Worm (Caenorhabditis elegans) whole organism, mixed stage, embryonic: ENCODE results near the gene fce-2.

Experiments
- ceh-39 ChIP-seq: fragments of 150-350 bp; optimal IDR thresholded peaks from 2 replicates; lab custom pipeline; 2014; ENCODE audit warnings: missing biosample characterization, missing genetic modification characterization
- ceh-43 ChIP-seq: fragments of 200-800 bp; sonication (Bioruptor generic); optimal IDR thresholded peaks from 2 replicates; lab custom pipeline; 2018; ENCODE audit warnings: mild to moderate bottlenecking, missing genetic modification characterization, moderate library complexity, missing compliant biosample characterization
- ceh-83 ChIP-seq: fragments of 200-800 bp; sonication (Bioruptor generic); optimal IDR thresholded peaks from 2 replicates; lab custom pipeline; 2018; ENCODE audit warnings: mild to moderate bottlenecking, missing genetic modification characterization, missing compliant biosample characterization
- ces-1 ChIP-seq: fragments of 150-350 bp; optimal IDR thresholded peaks from 2 replicates; lab custom pipeline; 2014; ENCODE audit warnings: missing biosample characterization, missing genetic modification reagents, missing genetic modification characterization
- drap-1 ChIP-seq: fragments of 200-800 bp; sonication (Bioruptor generic); optimal IDR thresholded peaks from 3 replicates; lab custom pipeline; 2018; ENCODE audit warnings: mild to moderate bottlenecking, missing genetic modification characterization, missing compliant biosample characterization
- elt-3 ChIP-seq: fragments of 150-350 bp; optimal IDR thresholded peaks from 2 replicates; lab custom pipeline; 2014; ENCODE audit warnings: missing biosample characterization, missing genetic modification characterization
- ham-2 ChIP-seq: fragments of 200-800 bp; sonication (Bioruptor generic); optimal IDR thresholded peaks from 2 replicates; lab custom pipeline; 2018; ENCODE audit warnings: mild to moderate bottlenecking, missing genetic modification characterization, missing compliant biosample characterization
- hlh-1 ChIP-seq: fragments of 150-350 bp; optimal IDR thresholded peaks from 2 replicates; lab custom pipeline; 2014; ENCODE audit warnings: missing biosample characterization, missing genetic modification reagents, missing genetic modification characterization
- lin-13 ChIP-seq: fragments of 150-350 bp; optimal IDR thresholded peaks from 2 replicates; lab custom pipeline; 2014; ENCODE audit warnings: missing biosample characterization, missing genetic modification characterization
- lsy-2 ChIP-seq: fragments of 150-350 bp; optimal IDR thresholded peaks from 2 replicates; lab custom pipeline; 2014; ENCODE audit warnings: missing biosample characterization, missing genetic modification characterization
- mep-1 ChIP-seq: fragments of 150-350 bp; optimal IDR thresholded peaks from 2 replicates; lab custom pipeline; 2017; ENCODE audit warnings: missing biosample characterization, missing genetic modification reagents, missing genetic modification characterization, inconsistent platforms
- nhr-12 ChIP-seq: fragments of 150-350 bp; optimal IDR thresholded peaks from 2 replicates; lab custom pipeline; 2014; ENCODE audit warnings: missing biosample characterization, missing genetic modification characterization
- nhr-2 ChIP-seq: fragments of 150-350 bp; optimal IDR thresholded peaks from 2 replicates; lab custom pipeline; 2014; ENCODE audit warnings: missing biosample characterization, missing genetic modification characterization
- nhr-237 ChIP-seq: fragments of 150-350 bp; optimal IDR thresholded peaks from 2 replicates; lab custom pipeline; 2014; ENCODE audit warnings: missing biosample characterization, missing genetic modification characterization
- nhr-28 ChIP-seq: fragments of 150-350 bp; optimal IDR thresholded peaks from 2 replicates; lab custom pipeline; 2014; ENCODE audit warnings: missing biosample characterization, missing genetic modification characterization
- snpc-4 ChIP-seq: fragments of 150-350 bp; optimal IDR thresholded peaks from 2 replicates; lab custom pipeline; 2014; ENCODE audit warnings: missing biosample characterization, missing genetic modification characterization
- sptf-1 ChIP-seq: sonication (generic microtip); optimal IDR thresholded peaks from 2 replicates; lab custom pipeline; 2017; ENCODE audit warnings: mild to moderate bottlenecking, missing genetic modification characterization, moderate library complexity, missing compliant biosample characterization
- zip-8 ChIP-seq: fragments of 150-350 bp; optimal IDR thresholded peaks from 2 replicates; lab custom pipeline; 2014; ENCODE audit warnings: missing biosample characterization, missing genetic modification characterization

The fce-2 gene

DNA sequence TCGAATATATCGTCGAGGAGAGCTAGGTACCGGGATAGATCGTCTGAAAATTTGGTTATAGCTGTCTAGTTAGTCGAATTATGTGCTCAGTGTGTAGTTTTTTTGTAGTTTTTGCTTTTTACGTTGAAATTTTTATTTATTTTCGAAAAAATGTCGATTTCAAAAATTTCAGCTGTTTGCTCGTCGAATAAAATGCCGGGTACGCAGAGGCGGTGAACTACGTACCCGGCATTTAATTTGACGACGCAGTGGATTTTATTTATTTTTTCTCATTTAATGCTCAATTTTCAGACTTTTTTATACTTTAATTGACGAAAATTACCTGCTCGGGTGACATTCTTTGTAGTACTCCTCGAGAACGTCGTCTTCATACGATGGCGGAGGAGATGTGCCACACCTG lies 51.9 kb downstream of the fce-2 start:
- TF ChIP-seq zip-8 (tag; lab: Kevin White, UChicago) (no peak), snpc-4 (tag; lab: Kevin White, UChicago) (no peak), ceh-83 (GFP tag; lab: Kevin White, UChicago) (no peak), hlh-1 (tag; lab: Kevin White, UChicago) (no peak), lin-13 (tag; lab: Kevin White, UChicago) (no peak), nhr-28 (tag; lab: Kevin White, UChicago) (no peak), ceh-39 (tag; lab: Kevin White, UChicago) (no peak)

ce11 chrV:20479013-20479739 lies 54.1 kb downstream of the fce-2 start, which contains the start of the genes calf-1 and rpl-2:
calf-1 (minus strand) TSS chrV:20479089.
rpl-2 (plus strand) TSS chrV:20479689.
- peak; percentile 71 for TF ChIP-seq lsy-2 (tag; lab: Kevin White, UChicago)
- peak; percentile 70 for TF ChIP-seq hlh-1 (tag; lab: Kevin White, UChicago)
- peak; percentile 58 for TF ChIP-seq lin-13 (tag; lab: Kevin White, UChicago)
- peak; percentile 31 for TF ChIP-seq nhr-237
- no peak for TF ChIP-seq ceh-43 (GFP tag; lab: Kevin White, UChicago)
- TF ChIP-seq sptf-1 (tag; lab: Kevin White, UChicago) = peak; percentile 16
- TF ChIP-seq nhr-2 = no peak
- peak; percentile 5 for TF ChIP-seq ham-2
- peak; percentile 82 for TF ChIP-seq mep-1
- TF ChIP-seq drap-1 = peak; percentile 19
- peak; percentile 91 for TF ChIP-seq ces-1 (GFP tag; lab: Kevin White, UChicago)

- TF ChIP-seq mep-1 (no peak), nhr-12 (no peak), elt-3 (tag; lab: Kevin White, UChicago) (no peak), snpc-4 (tag; lab: Kevin White, UChicago) (no peak)
Measured at ce11 chrV:20480790-20481189, 55.7 kb downstream of the fce-2 start.
